Fruit fly (Drosophila melanogaster) whole organism, embryonic: ENCODE data around the gene Prx4.

Experiments
- Atf6 ChIP-seq: fragments of 200-800 bp; sonication (Bioruptor generic); IDR thresholded peaks from 2 replicates; pipeline ENCODE4 v1.3.6; 2022; ENCODE audit warnings: missing biosample characterization, missing genetic modification characterization
- CG10654 ChIP-seq: fragments of 200-800 bp; sonication (Bioruptor generic); optimal IDR thresholded peaks from 2 replicates; lab custom pipeline; 2016; ENCODE audit warnings: missing biosample characterization, missing genetic modification characterization
- CG11560 ChIP-seq: fragments of 200-800 bp; sonication (Bioruptor generic); IDR thresholded peaks from 3 replicates; pipeline ENCODE4 v1.3.6; 2022; ENCODE audit warnings: missing biosample characterization, missing genetic modification characterization
- CG12104 ChIP-seq: fragments of 200-800 bp; sonication (Bioruptor generic); optimal IDR thresholded peaks from 3 replicates; lab custom pipeline; 2016; ENCODE audit warnings: missing biosample characterization, missing genetic modification characterization
- CG12236 ChIP-seq: fragments of 200-800 bp; sonication (Bioruptor generic); optimal IDR thresholded peaks from 2 replicates; lab custom pipeline; 2016; ENCODE audit warnings: missing biosample characterization, missing genetic modification characterization
- CG12299 ChIP-seq: fragments of 200-800 bp; sonication (Bioruptor generic); optimal IDR thresholded peaks from 2 replicates; lab custom pipeline; 2018; ENCODE audit warnings: missing biosample characterization, mild to moderate bottlenecking, missing genetic modification characterization
- CG14667 ChIP-seq: fragments of 200-800 bp; sonication (Bioruptor generic); IDR thresholded peaks from 2 replicates; pipeline ENCODE4 v1.3.6; 2022; ENCODE audit warnings: missing biosample characterization, missing genetic modification characterization
- CG17568 ChIP-seq: fragments of 200-800 bp; sonication (Bioruptor generic); optimal IDR thresholded peaks from 2 replicates; lab custom pipeline; 2018; ENCODE audit warnings: missing biosample characterization, mild to moderate bottlenecking, missing genetic modification characterization, moderate library complexity
- CG2889 ChIP-seq: fragments of 200-800 bp; sonication (Bioruptor generic); IDR thresholded peaks from 3 replicates; pipeline ENCODE4 v1.3.6; 2022; ENCODE audit warnings: missing biosample characterization, missing genetic modification characterization
- CG4282 ChIP-seq: fragments of 200-800 bp; sonication (Bioruptor generic); optimal IDR thresholded peaks from 2 replicates; lab custom pipeline; 2016; ENCODE audit warnings: missing biosample characterization, missing genetic modification characterization
- CG6254 ChIP-seq: fragments of 200-800 bp; sonication (Bioruptor generic); optimal IDR thresholded peaks from 3 replicates; lab custom pipeline; 2017; ENCODE audit warnings: mild to moderate bottlenecking, missing biosample characterization, missing genetic modification reagents, missing genetic modification characterization
- CG6683 ChIP-seq: fragments of 200-800 bp; sonication (Bioruptor generic); optimal IDR thresholded peaks from 2 replicates; lab custom pipeline; 2017; ENCODE audit warnings: missing biosample characterization, mild to moderate bottlenecking, missing genetic modification characterization, missing genetic modification reagents
- CG7786 ChIP-seq: fragments of 200-800 bp; sonication (Bioruptor generic); optimal IDR thresholded peaks from 2 replicates; lab custom pipeline; 2016; ENCODE audit warnings: missing biosample characterization, missing genetic modification characterization
- CG7839 ChIP-seq: fragments of 200-800 bp; sonication (Bioruptor generic); optimal IDR thresholded peaks from 3 replicates; lab custom pipeline; 2018; ENCODE audit warnings: missing biosample characterization, mild to moderate bottlenecking, missing genetic modification characterization, moderate library complexity
- CG7928 ChIP-seq: fragments of 200-800 bp; sonication (Bioruptor generic); optimal IDR thresholded peaks from 2 replicates; lab custom pipeline; 2017; ENCODE audit warnings: missing biosample characterization, mild to moderate bottlenecking, missing genetic modification characterization
- CG9817 ChIP-seq: fragments of 200-800 bp; sonication (Bioruptor generic); optimal IDR thresholded peaks from 2 replicates; lab custom pipeline; 2018; ENCODE audit warnings: missing biosample characterization, mild to moderate bottlenecking, missing genetic modification characterization, moderate library complexity
- Dip3 ChIP-seq: fragments of 200-800 bp; sonication (Bioruptor generic); optimal IDR thresholded peaks from 3 replicates; lab custom pipeline; 2016; ENCODE audit warnings: missing biosample characterization, missing genetic modification characterization
- Doc2 ChIP-seq: fragments of 200-800 bp; sonication (Bioruptor generic); IDR thresholded peaks from 2 replicates; pipeline ENCODE4 v1.3.6; 2022; ENCODE audit warnings: missing biosample characterization, missing genetic modification characterization
- Dp ChIP-seq: fragments of 200-800 bp; sonication (Bioruptor generic); optimal IDR thresholded peaks from 2 replicates; lab custom pipeline; 2018; ENCODE audit warnings: missing biosample characterization, mild to moderate bottlenecking, missing genetic modification characterization, moderate library complexity
- Eip74EF ChIP-seq, 2 experiments: fragments of 200-800 bp in 1 of 2; fragments of >200 bp in 1 of 2; sonication (Bioruptor generic) in 1 of 2; optimal IDR thresholded peaks; 2 replicates each; lab custom pipeline; 2017 to 2019; ENCODE audit warnings: missing biosample characterization in 2 of 2, missing genetic modification characterization in 2 of 2, mild to moderate bottlenecking in 1 of 2, moderate library complexity in 1 of 2
- HmgD ChIP-seq: fragments of 200-800 bp; sonication (Bioruptor generic); optimal IDR thresholded peaks from 3 replicates; lab custom pipeline; 2016; ENCODE audit warnings: missing biosample characterization, missing genetic modification characterization
- Nf-YC ChIP-seq: fragments of 200-800 bp; optimal IDR thresholded peaks from 3 replicates; lab custom pipeline; 2019; ENCODE audit warnings: missing biosample characterization, mild to moderate bottlenecking, missing genetic modification characterization, moderate library complexity
- Oaz ChIP-seq: fragments of 200-800 bp; sonication (Bioruptor generic); IDR thresholded peaks from 2 replicates; pipeline ENCODE4 v1.3.6; 2022; ENCODE audit warnings: missing biosample characterization, missing genetic modification characterization
- Poxn ChIP-seq: fragments of 200-800 bp; sonication (Bioruptor generic); IDR thresholded peaks from 2 replicates; pipeline ENCODE4 v1.3.6; 2022; ENCODE audit warnings: missing biosample characterization, missing genetic modification characterization
- Sox102F ChIP-seq: fragments of 200-800 bp; sonication (Bioruptor generic); optimal IDR thresholded peaks from 2 replicates; lab custom pipeline; 2018; ENCODE audit warnings: missing biosample characterization, mild to moderate bottlenecking, missing genetic modification characterization, moderate library complexity
- Xrp1 ChIP-seq: fragments of 200-800 bp; sonication (Bioruptor generic); IDR thresholded peaks from 2 replicates; pipeline ENCODE4 v1.3.6; 2022; ENCODE audit warnings: missing biosample characterization, missing genetic modification characterization
- al ChIP-seq: fragments of 200-800 bp; sonication (Bioruptor generic); IDR thresholded peaks from 2 replicates; pipeline ENCODE4 v1.3.6; 2022; ENCODE audit warnings: missing biosample characterization, missing genetic modification characterization
- bsh ChIP-seq, 2 experiments: fragments of 200-800 bp; sonication (Bioruptor generic); optimal IDR thresholded peaks; 2 replicates each; lab custom pipeline; 2017 to 2018; ENCODE audit warnings: mild to moderate bottlenecking in 2 of 2, missing biosample characterization in 2 of 2, missing genetic modification characterization in 2 of 2, moderate library complexity in 1 of 2
- btn ChIP-seq: fragments of 200-800 bp; sonication (Bioruptor generic); optimal IDR thresholded peaks from 2 replicates; lab custom pipeline; 2016; ENCODE audit warnings: missing biosample characterization, missing genetic modification characterization
- cwo ChIP-seq: fragments of 200-800 bp; sonication (Bioruptor generic); optimal IDR thresholded peaks from 3 replicates; lab custom pipeline; 2017; ENCODE audit warnings: missing biosample characterization, missing genetic modification characterization, mild to moderate bottlenecking, moderate library complexity, missing genetic modification reagents
- disco-r ChIP-seq: fragments of 200-800 bp; sonication (Bioruptor generic); optimal IDR thresholded peaks from 2 replicates; lab custom pipeline; 2016; ENCODE audit warnings: missing biosample characterization, missing genetic modification characterization
- eyg ChIP-seq: fragments of 200-800 bp; sonication (Bioruptor generic); optimal IDR thresholded peaks from 3 replicates; lab custom pipeline; 2016; ENCODE audit warnings: missing biosample characterization, missing genetic modification characterization
- gfzf ChIP-seq: fragments of 200-800 bp; sonication (Bioruptor generic); optimal IDR thresholded peaks from 2 replicates; lab custom pipeline; 2016; ENCODE audit warnings: missing biosample characterization, mild to moderate bottlenecking, missing genetic modification characterization, moderate library complexity
- grn ChIP-seq: fragments of 200-800 bp; sonication (Bioruptor generic); optimal IDR thresholded peaks from 3 replicates; lab custom pipeline; 2017; ENCODE audit warnings: missing biosample characterization, missing genetic modification characterization
- gsb-n ChIP-seq: fragments of 200-800 bp; sonication (Bioruptor generic); optimal IDR thresholded peaks from 3 replicates; lab custom pipeline; 2018; ENCODE audit warnings: missing biosample characterization, mild to moderate bottlenecking, missing genetic modification characterization
- hkb ChIP-seq, 2 experiments: fragments of 200-800 bp in 1 of 2; fragments of >200 bp in 1 of 2; sonication (Bioruptor generic) in 1 of 2; IDR thresholded peaks in 1 of 2; optimal IDR thresholded peaks in 1 of 2; 2 replicates each; pipeline versions ENCODE4 v1.3.6 to Lab custom; 2017 to 2022; ENCODE audit warnings: missing biosample characterization in 1 of 2, missing genetic modification characterization in 1 of 2
- kni ChIP-seq: fragments of 200-800 bp; sonication (Bioruptor generic); optimal IDR thresholded peaks from 3 replicates; lab custom pipeline; 2017; ENCODE audit warnings: mild to moderate bottlenecking, missing biosample characterization, missing genetic modification reagents, missing genetic modification characterization
- lola ChIP-seq, 3 experiments: fragments of >200 bp in 2 of 3; fragments of 200-800 bp in 1 of 3; sonication (Bioruptor generic) in 1 of 3; optimal IDR thresholded peaks; 2 replicates each; lab custom pipeline; 2017 to 2019; ENCODE audit warnings: missing biosample characterization in 3 of 3, missing genetic modification characterization in 3 of 3, mild to moderate bottlenecking in 1 of 3, moderate library complexity in 1 of 3
- maf-S ChIP-seq: fragments of 200-800 bp; sonication (Bioruptor generic); optimal IDR thresholded peaks from 2 replicates; lab custom pipeline; 2016; ENCODE audit warnings: missing biosample characterization, missing genetic modification characterization
- mld ChIP-seq: fragments of 200-800 bp; sonication (Bioruptor generic); IDR thresholded peaks from 3 replicates; pipeline ENCODE4 v1.3.6; 2022; ENCODE audit warnings: missing biosample characterization, missing genetic modification characterization; ENCODE audit not compliant: partially characterized antibody
- nau ChIP-seq: fragments of 200-800 bp; sonication (Bioruptor generic); optimal IDR thresholded peaks from 3 replicates; lab custom pipeline; 2017; ENCODE audit warnings: missing biosample characterization, mild to moderate bottlenecking, missing genetic modification characterization, missing genetic modification reagents
- pnt ChIP-seq: fragments of 200-800 bp; sonication (Bioruptor generic); optimal IDR thresholded peaks from 3 replicates; lab custom pipeline; 2016; ENCODE audit warnings: missing biosample characterization, missing genetic modification characterization
- pum ChIP-seq: fragments of 200-800 bp; sonication (Bioruptor generic); optimal IDR thresholded peaks from 2 replicates; lab custom pipeline; 2016; ENCODE audit warnings: missing biosample characterization, missing genetic modification characterization
- run ChIP-seq: fragments of 200-800 bp; sonication (Bioruptor generic); optimal IDR thresholded peaks from 3 replicates; lab custom pipeline; 2018; ENCODE audit warnings: missing biosample characterization, mild to moderate bottlenecking, missing genetic modification characterization
- seq ChIP-seq: fragments of 200-800 bp; sonication (Bioruptor generic); IDR thresholded peaks from 2 replicates; pipeline ENCODE4 v1.3.6; 2022; ENCODE audit warnings: missing biosample characterization, missing genetic modification characterization
- tll ChIP-seq, 2 experiments: fragments of 200-800 bp in 1 of 2; fragments of >200 bp in 1 of 2; sonication (Bioruptor generic) in 1 of 2; optimal IDR thresholded peaks; 2 replicates each; lab custom pipeline; 2017 to 2019; ENCODE audit warnings: missing biosample characterization in 2 of 2, missing genetic modification characterization in 2 of 2, mild to moderate bottlenecking in 1 of 2, moderate library complexity in 1 of 2

The Prx4 gene

DNA sequence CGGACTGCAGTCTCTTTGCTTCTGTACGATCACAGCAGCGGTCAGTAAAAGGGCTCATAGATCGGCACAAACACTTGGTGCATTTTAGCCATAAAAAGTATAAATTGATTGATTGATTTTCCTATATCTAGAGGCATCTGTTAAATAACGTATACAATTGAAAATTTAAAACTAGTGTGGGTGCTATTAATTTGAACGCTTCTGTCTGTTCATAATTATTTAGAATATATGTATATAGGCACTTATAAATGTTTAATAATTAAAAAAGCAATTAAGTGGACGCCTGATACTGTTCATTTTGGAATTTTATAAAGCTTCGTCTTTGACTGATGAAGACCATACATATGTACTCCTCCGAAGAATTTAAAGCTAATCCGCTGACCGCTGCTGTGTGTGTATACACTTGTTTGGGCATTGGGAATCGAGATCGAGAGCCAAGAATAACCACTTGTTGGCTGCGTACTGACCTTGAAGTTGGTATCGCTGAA is 3.1 kb downstream of the Prx4 start (continued):
- peak; percentile 22; the same call in 1 of the 2 replicates for TF ChIP-seq seq (GFP tag; lab: Robert Waterston, UW)
- TF ChIP-seq CG10654 (GFP tag; lab: Kevin White, UChicago), result no peak
- TF ChIP-seq CG7928 (GFP tag; lab: Kevin White, UChicago), result no peak
- peak; percentile 20 for TF ChIP-seq cwo
- no peak for TF ChIP-seq CG14667 (GFP tag; lab: Robert Waterston, UW)
- TF ChIP-seq CG17568 (GFP tag; lab: Kevin White, UChicago), result no peak
- no peak for TF ChIP-seq gsb-n
- no peak for TF ChIP-seq CG11560 (tag; lab: Robert Waterston, UW)
- no peak for TF ChIP-seq tll (GFP tag; optimal IDR thresholded peaks at IDR 0.05; lab: Kevin White, UChicago)
- TF ChIP-seq CG12236 (GFP tag; lab: Kevin White, UChicago), result no peak
- TF ChIP-seq btn (GFP tag; lab: Kevin White, UChicago), result no peak
- TF ChIP-seq CG7839 (tag; lab: Kevin White, UChicago), result peak; percentile 37
- no peak for TF ChIP-seq CG12299 (tag; lab: Kevin White, UChicago)
- TF ChIP-seq Xrp1 (GFP tag; lab: Robert Waterston, UW), result peak; percentile 31; the same call in 1 of the 2 replicates
- TF ChIP-seq Sox102F (GFP tag; lab: Kevin White, UChicago), result peak; percentile 61
- no peak for TF ChIP-seq eyg (GFP tag; lab: Kevin White, UChicago)
- TF ChIP-seq Dip3 (GFP tag; lab: Kevin White, UChicago), result no peak
- TF ChIP-seq Atf6 (GFP tag; lab: Robert Waterston, UW), result no peak; the same call in 1 of the 2 replicates
- no peak for TF ChIP-seq pum (GFP tag; lab: Kevin White, UChicago)
- no peak for TF ChIP-seq CG2889 (GFP tag; lab: Robert Waterston, UW)
- no peak for TF ChIP-seq CG9817 (tag; lab: Kevin White, UChicago)
- no peak for TF ChIP-seq disco-r (GFP tag; lab: Kevin White, UChicago)
- peak; percentile 47 to 81 for TF ChIP-seq bsh (GFP tag; optimal IDR thresholded peaks at IDR 0.05; lab: Kevin White, UChicago)
- TF ChIP-seq, all 482 proteins: peak for 132

- TF ChIP-seq Eip74EF (GFP tag; optimal IDR thresholded peaks at IDR 0.05; lab: Kevin White, UChicago) (peak in 1 of 2 experiments; percentile 98), nau (peak; percentile 94), Poxn (peak; percentile 83), lola (GFP tag; optimal IDR thresholded peaks at IDR 0.05; lab: Kevin White, UChicago) (peak in 1 of 3 experiments; percentile 87), mld (no peak), CG6254 (GFP tag; lab: Kevin White, UChicago) (peak; percentile 94), pnt (GFP tag; lab: Kevin White, UChicago) (peak; percentile 75), hkb (optimal IDR thresholded peaks at IDR 0.05; lab: Kevin White, UChicago) (peak; percentile 58), hkb (GFP tag; IDR thresholded peaks at IDR 0.05; lab: Robert Waterston, UW) (peak; percentile 98), HmgD (peak; percentile 8), CG10654 (GFP tag; lab: Kevin White, UChicago) (peak; percentile 89), maf-S (GFP tag; lab: Kevin White, UChicago) (peak; percentile 80), Doc2 (peak; percentile 81), CG4282 (GFP tag; lab: Kevin White, UChicago) (peak; percentile 20), CG6683 (peak; percentile 92), run (tag; lab: Kevin White, UChicago) (peak; percentile 90), Dp (no peak), CG7786 (peak; percentile 82), gfzf (GFP tag; lab: Kevin White, UChicago) (peak; percentile 97), kni (GFP tag; lab: Kevin White, UChicago) (peak; percentile 72), CG7839 (tag; lab: Kevin White, UChicago) (peak; percentile 96), grn (GFP tag; lab: Kevin White, UChicago) (peak; percentile 68), CG12104 (GFP tag; lab: Kevin White, UChicago) (peak; percentile 93), Oaz (peak; percentile 91), Nf-YC (tag; lab: Kevin White, UChicago) (peak; percentile 91), al (peak; percentile 90)
Observed at dm6 chr3L:3046325-3047156, 4.4 kb downstream of the Prx4 start, which contains the start of the genes scramb2 and Sk2. Gene scramb2, minus strand, starts transcription at chr3L:3046812. Gene Sk2, plus strand, starts transcription at chr3L:3047087.
